Worm (Caenorhabditis elegans) whole organism, late embryonic: ENCODE results near the gene ugt-41.

ENCODE experiments used
- C08G9.2 ChIP-seq: sonication (generic microtip); optimal IDR thresholded peaks from 2 replicates; lab custom pipeline; 2016; ENCODE audit warnings: mild to moderate bottlenecking, missing genetic modification characterization, moderate library complexity, missing compliant biosample characterization
- K02D7.2 ChIP-seq: sonication (generic microtip); optimal IDR thresholded peaks from 2 replicates; lab custom pipeline; 2017; ENCODE audit warnings: mild to moderate bottlenecking, missing genetic modification characterization, missing compliant biosample characterization
- ama-1 ChIP-seq: fragments of 150-350 bp; optimal IDR thresholded peaks from 2 replicates; lab custom pipeline; 2014
- ets-4 ChIP-seq: sonication (generic microtip); optimal IDR thresholded peaks from 2 replicates; lab custom pipeline; 2016; ENCODE audit warnings: missing genetic modification characterization, missing compliant biosample characterization
- eyg-1 ChIP-seq: sonication (generic microtip); optimal IDR thresholded peaks from 2 replicates; lab custom pipeline; 2016; ENCODE audit warnings: missing genotype, missing genetic modification characterization, missing compliant biosample characterization
- fkh-10 ChIP-seq: fragments of 150-350 bp; optimal IDR thresholded peaks from 2 replicates; lab custom pipeline; 2014; ENCODE audit warnings: missing biosample characterization, missing genetic modification reagents, missing genetic modification characterization
- lin-11 ChIP-seq: fragments of 200-800 bp; sonication (Bioruptor generic); optimal IDR thresholded peaks from 2 replicates; lab custom pipeline; 2018; ENCODE audit warnings: mild to moderate bottlenecking, missing genetic modification characterization, missing compliant biosample characterization
- pha-4 ChIP-seq: fragments of 150-350 bp; optimal IDR thresholded peaks from 2 replicates; lab custom pipeline; 2018; ENCODE audit warnings: missing biosample characterization, missing genetic modification reagents, missing genetic modification characterization
- pqm-1 ChIP-seq: sonication (generic microtip); optimal IDR thresholded peaks from 2 replicates; lab custom pipeline; 2016; ENCODE audit warnings: missing genetic modification characterization, missing compliant biosample characterization
- rnt-1 ChIP-seq: sonication (generic microtip); optimal IDR thresholded peaks from 2 replicates; lab custom pipeline; 2016; ENCODE audit warnings: missing genetic modification characterization, missing compliant biosample characterization
- sox-2 ChIP-seq: fragments of 200-800 bp; sonication (Bioruptor generic); IDR thresholded peaks from 2 replicates; pipeline ENCODE4 v1.3.6; 2022; ENCODE audit warnings: missing genetic modification reagents, missing genetic modification characterization, missing compliant biosample characterization
- unc-86 ChIP-seq: sonication (generic microtip); optimal IDR thresholded peaks from 2 replicates; lab custom pipeline; 2016; ENCODE audit warnings: missing genetic modification characterization, missing compliant biosample characterization

- TF ChIP-seq lin-11: no peak
- TF ChIP-seq pqm-1: no peak
- no peak for TF ChIP-seq K02D7.2
- no peak for TF ChIP-seq eyg-1
- TF ChIP-seq C08G9.2: no peak
- no peak for TF ChIP-seq rnt-1
- no peak for TF ChIP-seq sox-2 (GFP tag; lab: Robert Waterston, UW)
- TF ChIP-seq pha-4 (tag; lab: Kevin White, UChicago): no peak
- no peak for TF ChIP-seq fkh-10
- no peak for TF ChIP-seq ama-1 (lab: Kevin White, UChicago)
- TF ChIP-seq unc-86 (tag; lab: Kevin White, UChicago): no peak
- no peak for TF ChIP-seq ets-4 (tag; lab: Kevin White, UChicago)
These were observed at the start of gene ugt-41 for ce11 chrV:7163477-7164114.
